Worm (Caenorhabditis elegans): ENCODE data around the gene F10C5.3.

F10C5.3 gene

ce11 chrIII:483556-483955 is at the start of gene F10C5.3:
F10C5.3 (plus strand) TSS chrIII:483868.
- TF ChIP-seq fkh-10 (GFP tag; optimal IDR thresholded peaks at IDR 0.05) (no peak), T23F11.4 (GFP tag; optimal IDR thresholded peaks at IDR 0.05) (no peak), ama-1 (optimal IDR thresholded peaks at IDR 0.05) (no peak), rnt-1 (tag; optimal IDR thresholded peaks at IDR 0.05) (no peak), pat-9 (tag; optimal IDR thresholded peaks at IDR 0.05) (no peak), ttx-3 (tag; optimal IDR thresholded peaks at IDR 0.05) (no peak), ceh-14 (tag; optimal IDR thresholded peaks at IDR 0.05) (no peak), odd-2 (tag; optimal IDR thresholded peaks at IDR 0.05) (no peak), ceh-6 (GFP tag; optimal IDR thresholded peaks at IDR 0.05) (no peak), tbx-7 (tag; optimal IDR thresholded peaks at IDR 0.05) (no peak), npax-4 (tag; optimal IDR thresholded peaks at IDR 0.05) (no peak), ceh-34 (tag; optimal IDR thresholded peaks at IDR 0.05) (no peak), eyg-1 (tag; optimal IDR thresholded peaks at IDR 0.05) (no peak)

- TF ChIP-seq npax-4 (tag; optimal IDR thresholded peaks at IDR 0.05) (no peak), ahr-1 (tag; optimal IDR thresholded peaks at IDR 0.05) (no peak), ceh-2 (tag; optimal IDR thresholded peaks at IDR 0.05) (no peak), nhr-232 (tag; optimal IDR thresholded peaks at IDR 0.05) (no peak), pqm-1 (tag; optimal IDR thresholded peaks at IDR 0.05) (no peak), pat-9 (tag; optimal IDR thresholded peaks at IDR 0.05) (no peak), C38D4.7 (GFP tag; optimal IDR thresholded peaks at IDR 0.05) (no peak), ceh-34 (tag; optimal IDR thresholded peaks at IDR 0.05) (peak; percentile 5), F13H6.1 (tag; optimal IDR thresholded peaks at IDR 0.05) (no peak), tbx-2 (tag; optimal IDR thresholded peaks at IDR 0.05) (peak; percentile 41), ceh-31 (tag; optimal IDR thresholded peaks at IDR 0.05) (peak; percentile 23), sox-2 (GFP tag; IDR thresholded peaks at IDR 0.05) (peak; percentile 46), nhr-11 (tag; optimal IDR thresholded peaks at IDR 0.05) (no peak), pros-1 (tag; optimal IDR thresholded peaks at IDR 0.05) (no peak), ceh-19 (GFP tag; optimal IDR thresholded peaks at IDR 0.05) (no peak), nfya-1 (tag; optimal IDR thresholded peaks at IDR 0.05) (peak; percentile 30), ref-2 (tag; optimal IDR thresholded peaks at IDR 0.05) (peak; percentile 27)
Measured at ce11 chrIII:434361-434941, 49.2 kb upstream of the F10C5.3 start, which contains the start of gene affl-2. affl-2 (plus strand) TSS chrIII:434891.

DNA sequence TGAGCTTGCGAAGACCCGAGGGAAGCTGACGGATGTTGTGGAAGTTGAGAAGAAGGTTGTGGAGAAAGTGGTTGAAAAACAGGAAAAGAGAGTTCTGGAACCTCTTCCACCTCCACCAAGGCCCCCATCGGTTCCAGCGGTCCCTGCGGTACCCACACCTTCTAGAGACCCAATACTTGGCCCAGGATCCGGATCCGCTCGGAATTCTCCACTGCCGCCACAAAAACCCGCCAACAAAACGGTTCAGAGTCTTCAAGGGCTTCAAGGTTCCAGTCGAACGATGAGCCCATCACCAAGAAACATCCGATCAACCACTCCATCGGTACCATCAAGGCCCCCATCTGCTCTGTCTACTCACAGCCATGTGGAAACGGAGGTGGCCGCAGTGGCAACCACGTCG is 46.6 kb upstream of the F10C5.3 start:
- TF ChIP-seq T23F11.4 (GFP tag; optimal IDR thresholded peaks at IDR 0.05) (no peak), ceh-30 (tag; optimal IDR thresholded peaks at IDR 0.05) (no peak), K02D7.2 (tag; optimal IDR thresholded peaks at IDR 0.05) (no peak)

- no peak for TF ChIP-seq unc-86 (tag; optimal IDR thresholded peaks at IDR 0.05)
- no peak for TF ChIP-seq pha-4 (tag; optimal IDR thresholded peaks at IDR 0.05)
- TF ChIP-seq eyg-1 (tag; optimal IDR thresholded peaks at IDR 0.05) = no peak
- no peak for TF ChIP-seq fax-1 (tag; optimal IDR thresholded peaks at IDR 0.05)
- TF ChIP-seq dmd-4 (tag; optimal IDR thresholded peaks at IDR 0.05; ENCODE audit: borderline replicate concordance) = no peak
- no peak for TF ChIP-seq ztf-16 (tag; optimal IDR thresholded peaks at IDR 0.05)
- no peak for TF ChIP-seq Y22D7AL.16 (tag; optimal IDR thresholded peaks at IDR 0.05)
Measured at ce11 chrIII:439926-440325, 43.7 kb upstream of the F10C5.3 start, which contains the start of gene affl-1. affl-1 (plus strand) TSS chrIII:440226.

- TF ChIP-seq ceh-30 (tag; optimal IDR thresholded peaks at IDR 0.05) (no peak), pqm-1 (tag; optimal IDR thresholded peaks at IDR 0.05) (no peak), ceh-6 (GFP tag; optimal IDR thresholded peaks at IDR 0.05) (no peak), pha-2 (tag; optimal IDR thresholded peaks at IDR 0.05) (no peak), eyg-1 (tag; optimal IDR thresholded peaks at IDR 0.05) (no peak), dve-1 (tag; optimal IDR thresholded peaks at IDR 0.05) (no peak)
Measured at ce11 chrIII:444101-444500, 39.6 kb upstream of the F10C5.3 start, which contains the start of gene Y55B1BR.8. Y55B1BR.8 (plus strand) TSS chrIII:444401.
